Worm (Caenorhabditis elegans) whole organism, early embryonic: ENCODE data around the gene R11H6.5.

Experiments used
- F13C5.2 ChIP-seq: sonication (generic microtip); optimal IDR thresholded peaks from 2 replicates; lab custom pipeline; 2017; ENCODE audit warnings: mild to moderate bottlenecking, missing genetic modification characterization, inconsistent platforms, missing compliant biosample characterization
- aly-1 ChIP-seq: sonication (generic microtip); optimal IDR thresholded peaks from 2 replicates; lab custom pipeline; 2016; ENCODE audit warnings: missing genetic modification characterization, missing compliant biosample characterization
- ama-1 ChIP-seq: fragments of 150-350 bp; optimal IDR thresholded peaks from 2 replicates; lab custom pipeline; 2014
- ceh-13 ChIP-seq: fragments of 200-800 bp; sonication (Bioruptor generic); optimal IDR thresholded peaks from 2 replicates; lab custom pipeline; 2018; ENCODE audit warnings: mild to moderate bottlenecking, missing genetic modification characterization, missing compliant biosample characterization
- ceh-36 ChIP-seq: sonication (generic microtip); optimal IDR thresholded peaks from 2 replicates; lab custom pipeline; 2016; ENCODE audit warnings: missing genetic modification characterization, inconsistent platforms, missing compliant biosample characterization
- ets-7 ChIP-seq: sonication (generic microtip); optimal IDR thresholded peaks from 2 replicates; lab custom pipeline; 2016; ENCODE audit warnings: missing genotype, missing genetic modification characterization, missing compliant biosample characterization
- flt-1 ChIP-seq: fragments of 200-800 bp; sonication (Bioruptor generic); IDR thresholded peaks from 2 replicates; pipeline ENCODE4 v1.3.6; 2022; ENCODE audit warnings: missing genetic modification characterization, missing compliant biosample characterization
- hmbx-1 ChIP-seq: sonication (generic microtip); optimal IDR thresholded peaks from 2 replicates; lab custom pipeline; 2016; ENCODE audit warnings: mild to moderate bottlenecking, missing genetic modification characterization, missing compliant biosample characterization
- hnd-1 ChIP-seq: sonication (generic microtip); optimal IDR thresholded peaks from 2 replicates; lab custom pipeline; 2016; ENCODE audit warnings: missing genetic modification characterization, missing compliant biosample characterization
- scrt-1 ChIP-seq: fragments of 200-800 bp; sonication (Bioruptor generic); IDR thresholded peaks from 2 replicates; pipeline ENCODE4 v1.3.6; 2022; ENCODE audit warnings: missing genetic modification characterization, missing compliant biosample characterization
- tbx-11 ChIP-seq: fragments of 200-800 bp; sonication (Bioruptor generic); IDR thresholded peaks from 2 replicates; pipeline ENCODE4 v1.3.6; 2022; ENCODE audit warnings: missing genetic modification characterization, missing compliant biosample characterization
- tbx-37 ChIP-seq: fragments of 200-800 bp; sonication (Bioruptor generic); conservative IDR thresholded peaks from 2 replicates; pipeline ENCODE4 v1.3.6; 2022; ENCODE audit warnings: missing genetic modification reagents, missing genetic modification characterization, missing compliant biosample characterization
- tra-4 ChIP-seq: sonication (generic microtip); optimal IDR thresholded peaks from 2 replicates; lab custom pipeline; 2017; ENCODE audit warnings: missing genetic modification characterization, missing compliant biosample characterization

- TF ChIP-seq aly-1 (tag; lab: Kevin White, UChicago) (no peak), ama-1 (lab: Kevin White, UChicago) (no peak), tbx-11 (GFP tag; lab: Robert Waterston, UW) (no peak), flt-1 (GFP tag; lab: Robert Waterston, UW) (no peak), tbx-37 (no peak), tra-4 (tag; lab: Kevin White, UChicago) (no peak), ceh-13 (GFP tag; lab: Kevin White, UChicago) (no peak), hnd-1 (tag; lab: Kevin White, UChicago) (no peak), F13C5.2 (no peak), ceh-36 (tag; lab: Kevin White, UChicago) (no peak), hmbx-1 (no peak), ets-7 (tag; lab: Kevin White, UChicago) (no peak), scrt-1 (GFP tag; lab: Robert Waterston, UW) (no peak)
Measured at ce11 chrV:14609643-14610042, 2.4 kb downstream of the R11H6.5 start, which contains the start of gene R11H6.4.
